Worm (Caenorhabditis elegans) whole organism, L2 larva: ENCODE measurements around the gene srab-25.
"Not testable (repeated sequence)": the region's sequence is repeated elsewhere in the genome, so short reads cannot be mapped to it uniquely, and the experiment has no call there.

Experiments
- alr-1 ChIP-seq: fragments of 150-350 bp; optimal IDR thresholded peaks from 2 replicates; lab custom pipeline; 2014; ENCODE audit warnings: missing biosample characterization, missing genetic modification characterization
- elt-3 ChIP-seq: sonication (generic microtip); optimal IDR thresholded peaks from 2 replicates; lab custom pipeline; 2017; ENCODE audit warnings: missing biosample characterization, missing genetic modification characterization
- mbf-1 ChIP-seq: sonication (generic microtip); optimal IDR thresholded peaks from 2 replicates; lab custom pipeline; 2017; ENCODE audit warnings: missing biosample characterization, missing genetic modification characterization
- mdl-1 ChIP-seq, 2 experiments: fragments of 150-350 bp in 1 of 2; sonication (generic microtip) in 1 of 2; optimal IDR thresholded peaks; 2 replicates each; lab custom pipeline; 2017; ENCODE audit warnings: missing biosample characterization in 2 of 2, missing genetic modification characterization in 2 of 2
- nhr-23 ChIP-seq: fragments of 150-350 bp; optimal IDR thresholded peaks from 2 replicates; lab custom pipeline; 2014; ENCODE audit warnings: missing biosample characterization, missing genetic modification reagents, missing genetic modification characterization
- sem-4 ChIP-seq: fragments of 150-350 bp; optimal IDR thresholded peaks from 2 replicates; lab custom pipeline; 2014; ENCODE audit warnings: missing biosample characterization, missing genetic modification reagents, missing genetic modification characterization
- ztf-11 ChIP-seq: sonication (generic microtip); optimal IDR thresholded peaks from 2 replicates; lab custom pipeline; 2017; ENCODE audit warnings: missing biosample characterization, missing genetic modification characterization

The srab-25 gene

ce11 chrV:1698400-1698799 lies 42.6 kb downstream of the srab-25 start:
- TF ChIP-seq alr-1, result no peak

- not testable (repeated sequence) for TF ChIP-seq nhr-23 (tag; lab: Kevin White, UChicago); elt-3 (tag; lab: Kevin White, UChicago); mdl-1 (tag; optimal IDR thresholded peaks at IDR 0.05; lab: Kevin White, UChicago)
These were observed 47.1 kb downstream of the srab-25 start, which contains the start of gene Y46H3C.7 for ce11 chrV:1693876-1694275. TSS of gene Y46H3C.7 (minus strand) at chrV:1694022.

ce11 chrV:1692494-1692893 lies 48.5 kb downstream of the srab-25 start, which contains the start of gene Y46H3C.5:
TSS of gene Y46H3C.5 (minus strand) at chrV:1692495.
- not testable (repeated sequence) for TF ChIP-seq ztf-11 (tag; lab: Kevin White, UChicago); mbf-1 (tag; lab: Kevin White, UChicago); sem-4
